Worm (Caenorhabditis elegans) whole organism, L2 larva: ENCODE results near the gene F41E7.9.

Source experiments
- F13H6.1 ChIP-seq: sonication (generic microtip); optimal IDR thresholded peaks from 2 replicates; lab custom pipeline; 2016; ENCODE audit warnings: missing genetic modification characterization, missing compliant biosample characterization
- R02D3.7 ChIP-seq: fragments of 150-350 bp; optimal IDR thresholded peaks from 2 replicates; lab custom pipeline; 2014; ENCODE audit warnings: missing biosample characterization, missing genetic modification characterization
- Y55F3AM.14 ChIP-seq: fragments of 200-800 bp; sonication (Bioruptor generic); optimal IDR thresholded peaks from 2 replicates; lab custom pipeline; 2018; ENCODE audit warnings: mild to moderate bottlenecking, missing genetic modification characterization, missing compliant biosample characterization
- ZK546.5 ChIP-seq: sonication (generic microtip); optimal IDR thresholded peaks from 2 replicates; lab custom pipeline; 2017; ENCODE audit warnings: missing biosample characterization, missing genetic modification characterization
- alr-1 ChIP-seq: fragments of 150-350 bp; optimal IDR thresholded peaks from 2 replicates; lab custom pipeline; 2014; ENCODE audit warnings: missing biosample characterization, missing genetic modification characterization
- aly-2 ChIP-seq: fragments of 150-350 bp; optimal IDR thresholded peaks from 2 replicates; lab custom pipeline; 2014; ENCODE audit warnings: missing biosample characterization, missing genetic modification characterization
- ama-1 ChIP-seq: fragments of 150-350 bp; optimal IDR thresholded peaks from 2 replicates; lab custom pipeline; 2018; ENCODE audit warnings: inconsistent platforms
- ceh-16 ChIP-seq: fragments of 150-350 bp; optimal IDR thresholded peaks from 2 replicates; lab custom pipeline; 2014; ENCODE audit warnings: missing biosample characterization, missing genetic modification characterization
- ceh-82 ChIP-seq: fragments of 150-350 bp; optimal IDR thresholded peaks from 2 replicates; lab custom pipeline; 2014; ENCODE audit warnings: missing biosample characterization, missing genetic modification characterization
- crh-2 ChIP-seq: sonication (generic microtip); optimal IDR thresholded peaks from 2 replicates; lab custom pipeline; 2017; ENCODE audit warnings: missing biosample characterization, missing genetic modification characterization
- dmd-4 ChIP-seq: sonication (generic microtip); optimal IDR thresholded peaks from 2 replicates; lab custom pipeline; 2017; ENCODE audit warnings: missing biosample characterization, missing genetic modification characterization
- elt-1 ChIP-seq: fragments of 150-350 bp; optimal IDR thresholded peaks from 2 replicates; lab custom pipeline; 2014; ENCODE audit warnings: missing biosample characterization, missing genetic modification characterization
- fos-1 ChIP-seq: fragments of 150-350 bp; optimal IDR thresholded peaks from 2 replicates; lab custom pipeline; 2014; ENCODE audit warnings: missing biosample characterization, missing genetic modification characterization
- gmeb-1 ChIP-seq: fragments of 150-350 bp; optimal IDR thresholded peaks from 2 replicates; lab custom pipeline; 2014; ENCODE audit warnings: missing biosample characterization, missing genetic modification characterization
- lin-13 ChIP-seq: fragments of 150-350 bp; optimal IDR thresholded peaks from 2 replicates; lab custom pipeline; 2014; ENCODE audit warnings: missing biosample characterization, missing genetic modification reagents, missing genetic modification characterization
- lin-39 ChIP-seq: fragments of 150-350 bp; optimal IDR thresholded peaks from 2 replicates; lab custom pipeline; 2014; ENCODE audit warnings: missing biosample characterization, missing genetic modification reagents, missing genetic modification characterization
- lsy-2 ChIP-seq, 2 experiments: fragments of 150-350 bp in 1 of 2; sonication (generic microtip) in 1 of 2; optimal IDR thresholded peaks; 2 replicates each; lab custom pipeline; 2014 to 2017; ENCODE audit warnings: missing biosample characterization in 2 of 2, missing genetic modification characterization in 2 of 2
- mbf-1 ChIP-seq: sonication (generic microtip); optimal IDR thresholded peaks from 2 replicates; lab custom pipeline; 2017; ENCODE audit warnings: missing biosample characterization, missing genetic modification characterization
- mdl-1 ChIP-seq, 2 experiments: fragments of 150-350 bp in 1 of 2; sonication (generic microtip) in 1 of 2; optimal IDR thresholded peaks; 2 replicates each; lab custom pipeline; 2017; ENCODE audit warnings: missing biosample characterization in 2 of 2, missing genetic modification characterization in 2 of 2
- nhr-10 ChIP-seq: sonication (generic microtip); optimal IDR thresholded peaks from 2 replicates; lab custom pipeline; 2017; ENCODE audit warnings: missing biosample characterization, missing genetic modification characterization
- nhr-11 ChIP-seq: fragments of 150-350 bp; optimal IDR thresholded peaks from 2 replicates; lab custom pipeline; 2014; ENCODE audit warnings: missing biosample characterization, missing genetic modification characterization
- nhr-12 ChIP-seq: fragments of 150-350 bp; optimal IDR thresholded peaks from 2 replicates; lab custom pipeline; 2014; ENCODE audit warnings: missing biosample characterization, missing genetic modification characterization
- nhr-129 ChIP-seq: fragments of 150-350 bp; optimal IDR thresholded peaks from 2 replicates; lab custom pipeline; 2014; ENCODE audit warnings: missing biosample characterization, missing genetic modification characterization
- nhr-237 ChIP-seq: fragments of 150-350 bp; optimal IDR thresholded peaks from 2 replicates; lab custom pipeline; 2014; ENCODE audit warnings: missing biosample characterization, missing genetic modification characterization
- nhr-25 ChIP-seq: fragments of 150-350 bp; sonication (generic microtip); optimal IDR thresholded peaks from 3 replicates; lab custom pipeline; 2014; ENCODE audit warnings: missing biosample characterization, missing genetic modification characterization
- nhr-6 ChIP-seq: fragments of 150-350 bp; optimal IDR thresholded peaks from 2 replicates; lab custom pipeline; 2014; ENCODE audit warnings: missing biosample characterization, missing genetic modification characterization
- nhr-77 ChIP-seq: fragments of 150-350 bp; optimal IDR thresholded peaks from 2 replicates; lab custom pipeline; 2014; ENCODE audit warnings: missing biosample characterization, missing genetic modification characterization
- peb-1 ChIP-seq: fragments of 150-350 bp; optimal IDR thresholded peaks from 2 replicates; lab custom pipeline; 2014; ENCODE audit warnings: missing biosample characterization, missing genetic modification characterization
- sem-4 ChIP-seq: fragments of 150-350 bp; optimal IDR thresholded peaks from 2 replicates; lab custom pipeline; 2014; ENCODE audit warnings: missing biosample characterization, missing genetic modification reagents, missing genetic modification characterization
- skn-1 ChIP-seq: sonication (generic microtip); optimal IDR thresholded peaks from 2 replicates; lab custom pipeline; 2017; ENCODE audit warnings: missing biosample characterization, missing genetic modification characterization
- sma-3 ChIP-seq: sonication (generic microtip); optimal IDR thresholded peaks from 2 replicates; lab custom pipeline; 2016; ENCODE audit warnings: missing genetic modification reagents, missing genetic modification characterization, missing compliant biosample characterization
- sma-9 ChIP-seq, 2 experiments: fragments of 150-350 bp in 1 of 2; sonication (generic microtip) in 1 of 2; optimal IDR thresholded peaks; 2 replicates each; lab custom pipeline; 2014 to 2016; ENCODE audit warnings: missing genetic modification characterization in 2 of 2, mild to moderate bottlenecking in 1 of 2, missing biosample characterization in 1 of 2, missing compliant biosample characterization in 1 of 2, missing genetic modification reagents in 1 of 2, moderate library complexity in 1 of 2
- snpc-4 ChIP-seq: fragments of 150-350 bp; optimal IDR thresholded peaks from 2 replicates; lab custom pipeline; 2014; ENCODE audit warnings: missing biosample characterization, missing genetic modification characterization
- unc-55 ChIP-seq: fragments of 150-350 bp; sonication (generic microtip); optimal IDR thresholded peaks from 3 replicates; lab custom pipeline; 2014; ENCODE audit warnings: missing biosample characterization, missing genetic modification reagents, missing genetic modification characterization
- unc-62 ChIP-seq: fragments of 150-350 bp; optimal IDR thresholded peaks from 2 replicates; lab custom pipeline; 2014; ENCODE audit warnings: missing biosample characterization, missing genetic modification reagents, missing genetic modification characterization
- zag-1 ChIP-seq: fragments of 150-350 bp; optimal IDR thresholded peaks from 2 replicates; lab custom pipeline; 2014; ENCODE audit warnings: missing biosample characterization, missing genetic modification characterization
- ztf-1 ChIP-seq: fragments of 200-800 bp; sonication (Bioruptor generic); conservative IDR thresholded peaks from 2 replicates; pipeline ENCODE4 v1.3.6; 2022; ENCODE audit warnings: missing genetic modification characterization, missing compliant biosample characterization
- ztf-11 ChIP-seq: sonication (generic microtip); optimal IDR thresholded peaks from 2 replicates; lab custom pipeline; 2017; ENCODE audit warnings: missing biosample characterization, missing genetic modification characterization
- ztf-4 ChIP-seq: fragments of 150-350 bp; optimal IDR thresholded peaks from 2 replicates; lab custom pipeline; 2014; ENCODE audit warnings: missing biosample characterization, missing genetic modification characterization

Gene F41E7.9

DNA sequence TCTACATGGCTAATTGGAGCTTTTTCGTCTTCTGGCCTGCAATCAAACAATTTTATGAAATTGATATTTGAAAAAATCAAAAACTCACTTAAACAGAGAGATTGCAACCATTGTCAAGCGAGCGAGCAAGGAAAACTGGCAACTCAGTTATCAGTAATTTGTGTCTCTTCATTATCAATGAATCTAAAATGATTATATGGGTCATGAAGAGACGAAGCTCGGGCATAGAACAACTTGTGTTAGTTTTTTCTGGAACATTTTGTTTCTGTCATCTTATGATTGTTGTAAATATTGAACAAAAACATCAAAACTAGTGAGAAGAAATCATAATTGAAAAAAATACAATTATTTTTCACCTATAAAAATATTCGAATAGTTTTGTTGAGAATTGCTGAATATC is 25.2 kb upstream of the F41E7.9 start, which contains the start of gene R07E3.1:
R07E3.1 (minus strand) TSS at position 176 of the 400 bp plus-strand sequence.
- TF ChIP-seq alr-1 (tag; lab: Kevin White, UChicago): no peak
- no peak for TF ChIP-seq ceh-16 (tag; lab: Kevin White, UChicago)
- no peak for TF ChIP-seq zag-1 (tag; lab: Kevin White, UChicago)
- peak; percentile 59 for TF ChIP-seq fos-1 (tag; lab: Kevin White, UChicago)
- no peak for TF ChIP-seq F13H6.1 (tag; lab: Kevin White, UChicago)
- peak; percentile 10 for TF ChIP-seq gmeb-1 (tag; lab: Kevin White, UChicago)
- TF ChIP-seq aly-2 (tag; lab: Kevin White, UChicago): no peak

- TF ChIP-seq snpc-4 (tag; lab: Kevin White, UChicago) (no peak), fos-1 (tag; lab: Kevin White, UChicago) (peak; percentile 44), sma-9 (GFP tag; optimal IDR thresholded peaks at IDR 0.05; lab: Kevin White, UChicago) (peak; percentile 2), sma-9 (tag; optimal IDR thresholded peaks at IDR 0.05; lab: Kevin White, UChicago) (no peak)
Measured at ce11 chrX:10340044-10340443, 24.2 kb upstream of the F41E7.9 start.

DNA sequence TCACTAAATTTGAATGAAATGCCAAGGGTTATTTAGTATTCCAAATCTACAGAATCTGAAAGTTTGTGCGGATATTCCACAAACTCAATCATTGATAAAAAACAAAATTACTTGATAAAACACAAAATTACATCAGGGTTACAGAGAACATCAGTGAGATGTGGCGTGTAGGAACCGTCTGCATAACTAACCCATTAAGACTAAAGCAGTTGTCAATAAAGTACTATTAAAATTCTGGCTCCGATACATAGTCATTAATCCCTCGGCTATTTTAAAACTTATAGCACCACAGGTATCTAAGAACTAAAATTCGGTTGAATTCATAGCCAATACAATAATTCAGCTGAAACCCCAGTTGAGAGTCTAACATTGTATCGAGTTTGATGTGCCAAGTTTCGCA is 23.0 kb upstream of the F41E7.9 start:
- TF ChIP-seq Y55F3AM.14 (GFP tag; lab: Kevin White, UChicago) (no peak), nhr-6 (tag; lab: Kevin White, UChicago) (no peak), lsy-2 (tag; optimal IDR thresholded peaks at IDR 0.05; lab: Kevin White, UChicago) (no peak), R02D3.7 (tag; lab: Kevin White, UChicago) (no peak), unc-55 (GFP tag; lab: Kevin White, UChicago) (no peak), crh-2 (tag; lab: Kevin White, UChicago) (peak; percentile 39), ztf-4 (tag; lab: Kevin White, UChicago) (no peak), peb-1 (no peak), ztf-1 (GFP tag; lab: Robert Waterston, UW) (no peak), dmd-4 (tag; lab: Kevin White, UChicago) (no peak), elt-1 (tag; lab: Kevin White, UChicago) (no peak), nhr-11 (no peak), nhr-77 (tag; lab: Kevin White, UChicago) (no peak), sma-9 (GFP tag; optimal IDR thresholded peaks at IDR 0.05; lab: Kevin White, UChicago) (peak; percentile 7), sma-9 (tag; optimal IDR thresholded peaks at IDR 0.05; lab: Kevin White, UChicago) (no peak), nhr-237 (tag; lab: Kevin White, UChicago) (no peak), lin-13 (GFP tag; lab: Kevin White, UChicago) (no peak), nhr-10 (tag; lab: Kevin White, UChicago) (no peak), nhr-12 (tag; lab: Kevin White, UChicago) (no peak), mdl-1 (tag; optimal IDR thresholded peaks at IDR 0.05; lab: Kevin White, UChicago) (no peak), snpc-4 (tag; lab: Kevin White, UChicago) (no peak), sma-3 (GFP tag; lab: Kevin White, UChicago) (no peak), ama-1 (no peak), nhr-129 (peak; percentile 35), alr-1 (tag; lab: Kevin White, UChicago) (no peak)
- TF ChIP-seq, all 48 proteins: peak for 3

ce11 chrX:10338100-10338499 is 22.3 kb upstream of the F41E7.9 start, which contains the start of gene cut-5:
cut-5 (minus strand) TSS chrX:10338200.
- no peak for TF ChIP-seq crh-2 (tag; lab: Kevin White, UChicago)
- no peak for TF ChIP-seq ama-1
- TF ChIP-seq ztf-11 (tag; lab: Kevin White, UChicago): no peak
- TF ChIP-seq nhr-129: no peak
- no peak for TF ChIP-seq unc-55 (GFP tag; lab: Kevin White, UChicago)
- no peak for TF ChIP-seq alr-1 (tag; lab: Kevin White, UChicago)
- no peak for TF ChIP-seq unc-62 (GFP tag; lab: Kevin White, UChicago)
- TF ChIP-seq lin-39 (tag; lab: Kevin White, UChicago): no peak
- no peak for TF ChIP-seq nhr-25
- no peak for TF ChIP-seq sem-4 (tag; lab: Kevin White, UChicago)

DNA sequence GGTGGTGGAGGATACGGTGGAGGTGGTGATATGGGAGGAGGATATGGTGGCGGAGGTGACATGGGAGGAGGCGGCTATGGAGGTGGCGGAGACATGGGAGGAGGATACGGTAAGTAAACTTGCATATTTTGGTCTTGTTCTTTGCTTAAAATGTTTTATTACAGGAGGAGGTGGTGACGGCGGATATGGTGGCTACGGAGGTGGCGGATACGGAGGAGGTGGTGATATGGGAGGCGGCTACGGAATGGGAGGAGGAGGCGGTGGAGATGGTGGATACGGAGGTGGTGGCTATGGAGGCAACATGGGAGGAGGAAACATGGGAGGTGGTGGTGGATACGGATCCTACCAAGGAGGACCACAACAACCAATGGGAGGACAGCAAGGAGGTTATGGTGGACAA is 20.8 kb upstream of the F41E7.9 start:
- TF ChIP-seq ceh-82: no peak
- TF ChIP-seq ama-1: no peak
- TF ChIP-seq ztf-1 (GFP tag; lab: Robert Waterston, UW): no peak
- TF ChIP-seq nhr-237 (tag; lab: Kevin White, UChicago): no peak
- no peak for TF ChIP-seq nhr-12 (tag; lab: Kevin White, UChicago)
- no peak for TF ChIP-seq mbf-1 (tag; lab: Kevin White, UChicago)
- TF ChIP-seq elt-1 (tag; lab: Kevin White, UChicago): no peak
- no peak for TF ChIP-seq peb-1
- no peak for TF ChIP-seq crh-2 (tag; lab: Kevin White, UChicago)
- no peak for TF ChIP-seq skn-1 (tag; lab: Kevin White, UChicago)
- TF ChIP-seq ZK546.5: no peak
- TF ChIP-seq ceh-16 (tag; lab: Kevin White, UChicago): no peak
- TF ChIP-seq lin-39 (tag; lab: Kevin White, UChicago): no peak
- no peak for TF ChIP-seq zag-1 (tag; lab: Kevin White, UChicago)
- TF ChIP-seq lsy-2 (tag; optimal IDR thresholded peaks at IDR 0.05; lab: Kevin White, UChicago): no peak
- TF ChIP-seq, all 48 proteins: peak for 0
